Worm (Caenorhabditis elegans) whole organism, early embryonic: ENCODE measurements around the gene F38A5.2.

Source experiments
- B0310.2 ChIP-seq: sonication (generic microtip); optimal IDR thresholded peaks from 2 replicates; lab custom pipeline; 2016; ENCODE audit warnings: mild to moderate bottlenecking, missing genetic modification characterization, missing compliant biosample characterization
- F13C5.2 ChIP-seq: sonication (generic microtip); optimal IDR thresholded peaks from 2 replicates; lab custom pipeline; 2017; ENCODE audit warnings: mild to moderate bottlenecking, missing genetic modification characterization, inconsistent platforms, missing compliant biosample characterization
- aly-1 ChIP-seq: sonication (generic microtip); optimal IDR thresholded peaks from 2 replicates; lab custom pipeline; 2016; ENCODE audit warnings: missing genetic modification characterization, missing compliant biosample characterization
- ama-1 ChIP-seq: fragments of 150-350 bp; optimal IDR thresholded peaks from 2 replicates; lab custom pipeline; 2014
- ceh-36 ChIP-seq: sonication (generic microtip); optimal IDR thresholded peaks from 2 replicates; lab custom pipeline; 2016; ENCODE audit warnings: missing genetic modification characterization, inconsistent platforms, missing compliant biosample characterization
- flt-1 ChIP-seq: fragments of 200-800 bp; sonication (Bioruptor generic); IDR thresholded peaks from 2 replicates; pipeline ENCODE4 v1.3.6; 2022; ENCODE audit warnings: missing genetic modification characterization, missing compliant biosample characterization
- hnd-1 ChIP-seq: sonication (generic microtip); optimal IDR thresholded peaks from 2 replicates; lab custom pipeline; 2016; ENCODE audit warnings: missing genetic modification characterization, missing compliant biosample characterization
- scrt-1 ChIP-seq: fragments of 200-800 bp; sonication (Bioruptor generic); IDR thresholded peaks from 2 replicates; pipeline ENCODE4 v1.3.6; 2022; ENCODE audit warnings: missing genetic modification characterization, missing compliant biosample characterization
- sea-1 ChIP-seq: fragments of 200-800 bp; sonication (Bioruptor generic); conservative IDR thresholded peaks from 2 replicates; pipeline ENCODE4 v1.3.6; 2022; ENCODE audit warnings: missing genetic modification characterization, missing compliant biosample characterization
- tbx-37 ChIP-seq: fragments of 200-800 bp; sonication (Bioruptor generic); conservative IDR thresholded peaks from 2 replicates; pipeline ENCODE4 v1.3.6; 2022; ENCODE audit warnings: missing genetic modification reagents, missing genetic modification characterization, missing compliant biosample characterization
- tra-4 ChIP-seq: sonication (generic microtip); optimal IDR thresholded peaks from 2 replicates; lab custom pipeline; 2017; ENCODE audit warnings: missing genetic modification characterization, missing compliant biosample characterization

DNA sequence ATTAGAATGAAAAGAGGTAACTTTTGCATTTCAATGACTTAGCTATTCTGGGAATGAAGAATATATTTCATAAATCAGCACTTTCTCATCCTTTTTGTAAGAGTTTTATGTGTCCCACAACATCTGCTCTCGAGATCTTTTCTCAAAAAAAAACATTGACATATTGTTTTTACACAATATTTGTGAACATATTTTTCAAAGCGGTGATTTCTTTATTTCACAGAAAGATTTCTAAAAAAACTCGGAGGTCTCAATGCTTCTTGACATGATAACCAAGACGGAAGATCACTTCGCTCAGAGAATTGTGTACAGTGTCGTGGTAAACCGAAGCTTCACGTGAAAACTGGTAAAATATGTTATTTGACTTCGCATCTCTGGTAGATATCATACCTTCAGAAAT is 10.7 kb upstream of the F38A5.2 start, which contains the start of gene F38A5.22:
- TF ChIP-seq hnd-1 (tag; lab: Kevin White, UChicago) (no peak), scrt-1 (GFP tag; lab: Robert Waterston, UW) (no peak), ama-1 (lab: Kevin White, UChicago) (no peak), flt-1 (GFP tag; lab: Robert Waterston, UW) (no peak), ceh-36 (tag; lab: Kevin White, UChicago) (no peak), aly-1 (tag; lab: Kevin White, UChicago) (no peak), B0310.2 (tag; lab: Kevin White, UChicago) (no peak), sea-1 (no peak), F13C5.2 (no peak), tbx-37 (GFP tag; lab: Robert Waterston, UW) (no peak), tra-4 (tag; lab: Kevin White, UChicago) (no peak)
